Worm (Caenorhabditis elegans) whole organism, L2 larva: Measurements from ENCODE around the gene C04A11.5.

Source experiments
- C34F6.9 ChIP-seq: fragments of 150-350 bp; optimal IDR thresholded peaks from 2 replicates; lab custom pipeline; 2014; ENCODE audit warnings: missing biosample characterization, missing genetic modification characterization
- F13H6.1 ChIP-seq: sonication (generic microtip); optimal IDR thresholded peaks from 2 replicates; lab custom pipeline; 2016; ENCODE audit warnings: missing genetic modification characterization, missing compliant biosample characterization
- R02D3.7 ChIP-seq: fragments of 150-350 bp; optimal IDR thresholded peaks from 2 replicates; lab custom pipeline; 2014; ENCODE audit warnings: missing biosample characterization, missing genetic modification characterization
- Y55F3AM.14 ChIP-seq: fragments of 200-800 bp; sonication (Bioruptor generic); optimal IDR thresholded peaks from 2 replicates; lab custom pipeline; 2018; ENCODE audit warnings: mild to moderate bottlenecking, missing genetic modification characterization, missing compliant biosample characterization
- ZK546.5 ChIP-seq: sonication (generic microtip); optimal IDR thresholded peaks from 2 replicates; lab custom pipeline; 2017; ENCODE audit warnings: missing biosample characterization, missing genetic modification characterization
- alr-1 ChIP-seq: fragments of 150-350 bp; optimal IDR thresholded peaks from 2 replicates; lab custom pipeline; 2014; ENCODE audit warnings: missing biosample characterization, missing genetic modification characterization
- aly-2 ChIP-seq: fragments of 150-350 bp; optimal IDR thresholded peaks from 2 replicates; lab custom pipeline; 2014; ENCODE audit warnings: missing biosample characterization, missing genetic modification characterization
- blmp-1 ChIP-seq: sonication (generic microtip); optimal IDR thresholded peaks from 2 replicates; lab custom pipeline; 2017; ENCODE audit warnings: missing genetic modification characterization, mild to moderate bottlenecking, missing compliant biosample characterization, antibody characterized with exemption, moderate library complexity; ENCODE audit not compliant: insufficient read depth
- ceh-16 ChIP-seq: fragments of 150-350 bp; optimal IDR thresholded peaks from 2 replicates; lab custom pipeline; 2014; ENCODE audit warnings: missing biosample characterization, missing genetic modification characterization
- crh-2 ChIP-seq: sonication (generic microtip); optimal IDR thresholded peaks from 2 replicates; lab custom pipeline; 2017; ENCODE audit warnings: missing biosample characterization, missing genetic modification characterization
- dmd-4 ChIP-seq: sonication (generic microtip); optimal IDR thresholded peaks from 2 replicates; lab custom pipeline; 2017; ENCODE audit warnings: missing biosample characterization, missing genetic modification characterization
- egl-27 ChIP-seq: sonication (generic microtip); optimal IDR thresholded peaks from 3 replicates; lab custom pipeline; 2017; ENCODE audit warnings: missing biosample characterization, missing genetic modification reagents, missing genetic modification characterization
- elt-3 ChIP-seq: sonication (generic microtip); optimal IDR thresholded peaks from 2 replicates; lab custom pipeline; 2017; ENCODE audit warnings: missing biosample characterization, missing genetic modification characterization
- fos-1 ChIP-seq: fragments of 150-350 bp; optimal IDR thresholded peaks from 2 replicates; lab custom pipeline; 2014; ENCODE audit warnings: missing biosample characterization, missing genetic modification characterization
- lin-11 ChIP-seq: fragments of 150-350 bp; sonication (generic microtip); optimal IDR thresholded peaks from 2 replicates; lab custom pipeline; 2014; ENCODE audit warnings: missing biosample characterization, missing genetic modification characterization, inconsistent platforms, mixed read lengths
- lin-39 ChIP-seq: fragments of 150-350 bp; optimal IDR thresholded peaks from 2 replicates; lab custom pipeline; 2014; ENCODE audit warnings: missing biosample characterization, missing genetic modification reagents, missing genetic modification characterization
- lsy-2 ChIP-seq, 2 experiments: fragments of 150-350 bp in 1 of 2; sonication (generic microtip) in 1 of 2; optimal IDR thresholded peaks; 2 replicates each; lab custom pipeline; 2014 to 2017; ENCODE audit warnings: missing biosample characterization in 2 of 2, missing genetic modification characterization in 2 of 2
- mdl-1 ChIP-seq, 2 experiments: fragments of 150-350 bp in 1 of 2; sonication (generic microtip) in 1 of 2; optimal IDR thresholded peaks; 2 replicates each; lab custom pipeline; 2017; ENCODE audit warnings: missing biosample characterization in 2 of 2, missing genetic modification characterization in 2 of 2
- nhr-10 ChIP-seq: sonication (generic microtip); optimal IDR thresholded peaks from 2 replicates; lab custom pipeline; 2017; ENCODE audit warnings: missing biosample characterization, missing genetic modification characterization
- nhr-11 ChIP-seq: fragments of 150-350 bp; optimal IDR thresholded peaks from 2 replicates; lab custom pipeline; 2014; ENCODE audit warnings: missing biosample characterization, missing genetic modification characterization
- nhr-12 ChIP-seq: fragments of 150-350 bp; optimal IDR thresholded peaks from 2 replicates; lab custom pipeline; 2014; ENCODE audit warnings: missing biosample characterization, missing genetic modification characterization
- nhr-129 ChIP-seq: fragments of 150-350 bp; optimal IDR thresholded peaks from 2 replicates; lab custom pipeline; 2014; ENCODE audit warnings: missing biosample characterization, missing genetic modification characterization
- nhr-21 ChIP-seq: fragments of 150-350 bp; optimal IDR thresholded peaks from 2 replicates; lab custom pipeline; 2014; ENCODE audit warnings: missing biosample characterization, missing genetic modification characterization
- nhr-23 ChIP-seq: fragments of 150-350 bp; optimal IDR thresholded peaks from 2 replicates; lab custom pipeline; 2014; ENCODE audit warnings: missing biosample characterization, missing genetic modification reagents, missing genetic modification characterization
- nhr-237 ChIP-seq: fragments of 150-350 bp; optimal IDR thresholded peaks from 2 replicates; lab custom pipeline; 2014; ENCODE audit warnings: missing biosample characterization, missing genetic modification characterization
- nhr-25 ChIP-seq: fragments of 150-350 bp; sonication (generic microtip); optimal IDR thresholded peaks from 3 replicates; lab custom pipeline; 2014; ENCODE audit warnings: missing biosample characterization, missing genetic modification characterization
- peb-1 ChIP-seq: fragments of 150-350 bp; optimal IDR thresholded peaks from 2 replicates; lab custom pipeline; 2014; ENCODE audit warnings: missing biosample characterization, missing genetic modification characterization
- sem-4 ChIP-seq: fragments of 150-350 bp; optimal IDR thresholded peaks from 2 replicates; lab custom pipeline; 2014; ENCODE audit warnings: missing biosample characterization, missing genetic modification reagents, missing genetic modification characterization
- skn-1 ChIP-seq: sonication (generic microtip); optimal IDR thresholded peaks from 2 replicates; lab custom pipeline; 2017; ENCODE audit warnings: missing biosample characterization, missing genetic modification characterization
- sma-3 ChIP-seq: sonication (generic microtip); optimal IDR thresholded peaks from 2 replicates; lab custom pipeline; 2016; ENCODE audit warnings: missing genetic modification reagents, missing genetic modification characterization, missing compliant biosample characterization
- sma-9 ChIP-seq, 2 experiments: fragments of 150-350 bp in 1 of 2; sonication (generic microtip) in 1 of 2; optimal IDR thresholded peaks; 2 replicates each; lab custom pipeline; 2014 to 2016; ENCODE audit warnings: missing genetic modification characterization in 2 of 2, mild to moderate bottlenecking in 1 of 2, missing biosample characterization in 1 of 2, missing compliant biosample characterization in 1 of 2, missing genetic modification reagents in 1 of 2, moderate library complexity in 1 of 2
- snpc-4 ChIP-seq: fragments of 150-350 bp; optimal IDR thresholded peaks from 2 replicates; lab custom pipeline; 2014; ENCODE audit warnings: missing biosample characterization, missing genetic modification characterization
- unc-39 ChIP-seq: fragments of 150-350 bp; optimal IDR thresholded peaks from 2 replicates; lab custom pipeline; 2014; ENCODE audit warnings: missing biosample characterization, missing genetic modification characterization
- unc-55 ChIP-seq: fragments of 150-350 bp; sonication (generic microtip); optimal IDR thresholded peaks from 3 replicates; lab custom pipeline; 2014; ENCODE audit warnings: missing biosample characterization, missing genetic modification reagents, missing genetic modification characterization
- zag-1 ChIP-seq: fragments of 150-350 bp; optimal IDR thresholded peaks from 2 replicates; lab custom pipeline; 2014; ENCODE audit warnings: missing biosample characterization, missing genetic modification characterization
- ztf-4 ChIP-seq: fragments of 150-350 bp; optimal IDR thresholded peaks from 2 replicates; lab custom pipeline; 2014; ENCODE audit warnings: missing biosample characterization, missing genetic modification characterization

Gene C04A11.5

DNA sequence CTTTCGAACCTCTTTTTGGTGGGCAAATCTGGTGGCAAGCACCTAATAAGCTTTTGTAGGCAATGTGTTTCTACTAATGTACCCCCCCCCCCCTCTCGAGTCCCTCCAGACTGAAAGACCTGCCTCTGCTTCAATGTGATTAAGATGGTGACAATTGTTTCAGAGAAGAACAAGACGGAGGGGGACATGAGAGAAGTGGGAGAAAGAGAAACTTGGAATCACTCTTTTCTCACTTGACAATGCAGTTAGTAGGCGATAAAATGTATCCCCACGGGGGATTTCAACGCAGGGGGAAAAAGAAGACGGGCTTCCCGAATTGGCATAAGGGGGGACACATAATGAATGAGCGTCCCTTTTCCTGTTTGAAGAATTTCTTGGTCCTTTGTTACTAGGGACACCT is 32.1 kb upstream of the C04A11.5 start:
- TF ChIP-seq fos-1 (tag; lab: Kevin White, UChicago) (no peak), egl-27 (tag; lab: Kevin White, UChicago) (no peak), nhr-23 (no peak), ceh-16 (tag; lab: Kevin White, UChicago) (no peak), lin-11 (tag; lab: Kevin White, UChicago) (no peak), lsy-2 (tag; optimal IDR thresholded peaks at IDR 0.05; lab: Kevin White, UChicago) (no peak), sma-3 (GFP tag; lab: Kevin White, UChicago) (no peak), skn-1 (no peak), nhr-21 (no peak), ZK546.5 (no peak), crh-2 (tag; lab: Kevin White, UChicago) (no peak), sma-9 (GFP tag; optimal IDR thresholded peaks at IDR 0.05; lab: Kevin White, UChicago) (no peak), sma-9 (tag; optimal IDR thresholded peaks at IDR 0.05; lab: Kevin White, UChicago) (no peak), elt-3 (tag; lab: Kevin White, UChicago) (no peak), peb-1 (no peak), snpc-4 (tag; lab: Kevin White, UChicago) (no peak), lin-39 (tag; lab: Kevin White, UChicago) (no peak), nhr-237 (tag; lab: Kevin White, UChicago) (no peak), mdl-1 (tag; optimal IDR thresholded peaks at IDR 0.05; lab: Kevin White, UChicago) (no peak), ztf-4 (no peak)

- TF ChIP-seq egl-27 (tag; lab: Kevin White, UChicago) = no peak
- no peak for TF ChIP-seq ZK546.5
- TF ChIP-seq snpc-4 (tag; lab: Kevin White, UChicago) = peak; percentile 58
Observed at ce11 chrX:13633032-13633431, 31.4 kb upstream of the C04A11.5 start.

ce11 chrX:13633876-13634479 is 30.4 kb upstream of the C04A11.5 start:
- TF ChIP-seq nhr-23 = no peak
- TF ChIP-seq F13H6.1 = peak; percentile 7
- no peak for TF ChIP-seq ztf-4
- no peak for TF ChIP-seq elt-3 (tag; lab: Kevin White, UChicago)
- no peak for TF ChIP-seq fos-1 (tag; lab: Kevin White, UChicago)
- no peak for TF ChIP-seq crh-2 (tag; lab: Kevin White, UChicago)
- no peak for TF ChIP-seq skn-1
- TF ChIP-seq nhr-10 (tag; lab: Kevin White, UChicago) = no peak
- TF ChIP-seq sma-9 (GFP tag; optimal IDR thresholded peaks at IDR 0.05; lab: Kevin White, UChicago) = peak; percentile 40
- TF ChIP-seq sma-9 (tag; optimal IDR thresholded peaks at IDR 0.05; lab: Kevin White, UChicago) = no peak
- TF ChIP-seq ZK546.5 = no peak
- TF ChIP-seq zag-1 = no peak
- peak; percentile 22 for TF ChIP-seq C34F6.9 (tag; lab: Kevin White, UChicago)

DNA sequence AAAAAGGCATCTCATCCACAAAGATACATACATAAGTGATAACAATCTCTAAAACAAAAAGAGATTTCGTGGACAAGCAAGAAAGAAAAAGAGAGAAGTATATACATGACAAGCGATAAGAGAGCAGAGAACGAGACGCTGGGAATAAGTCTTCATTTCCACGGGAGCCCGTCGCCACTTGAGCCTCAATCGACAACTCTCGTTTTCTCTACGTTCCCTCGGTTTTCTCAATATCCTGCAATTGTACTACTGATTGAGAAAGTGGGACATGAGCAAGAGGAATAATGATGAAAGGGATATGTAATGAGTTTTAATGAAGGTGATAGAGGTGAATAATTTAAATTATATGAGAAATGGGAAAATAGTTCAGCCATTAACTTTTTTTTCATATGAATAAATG is 26.9 kb upstream of the C04A11.5 start:
- TF ChIP-seq unc-55 (GFP tag; lab: Kevin White, UChicago) = no peak
- TF ChIP-seq F13H6.1 = peak; percentile 24
- TF ChIP-seq sma-9 (GFP tag; optimal IDR thresholded peaks at IDR 0.05; lab: Kevin White, UChicago) = peak; percentile 21
- TF ChIP-seq sma-9 (tag; optimal IDR thresholded peaks at IDR 0.05; lab: Kevin White, UChicago) = no peak

ce11 chrX:13638351-13638958 is 25.9 kb upstream of the C04A11.5 start:
- TF ChIP-seq nhr-129 (tag; lab: Kevin White, UChicago) = peak; percentile 53
- peak; percentile 69 for TF ChIP-seq F13H6.1
- peak; percentile 31 for TF ChIP-seq sma-9 (GFP tag; optimal IDR thresholded peaks at IDR 0.05; lab: Kevin White, UChicago)
- TF ChIP-seq sma-9 (tag; optimal IDR thresholded peaks at IDR 0.05; lab: Kevin White, UChicago) = no peak
- TF ChIP-seq nhr-11 = no peak
- peak; percentile 17 for TF ChIP-seq C34F6.9 (tag; lab: Kevin White, UChicago)
- TF ChIP-seq mdl-1 (tag; optimal IDR thresholded peaks at IDR 0.05; lab: Kevin White, UChicago) = no peak
- TF ChIP-seq sem-4 (tag; lab: Kevin White, UChicago) = peak; percentile 11
- TF ChIP-seq lin-39 (tag; lab: Kevin White, UChicago) = peak; percentile 9

- TF ChIP-seq Y55F3AM.14 (GFP tag; lab: Kevin White, UChicago) (no peak), sma-9 (GFP tag; optimal IDR thresholded peaks at IDR 0.05; lab: Kevin White, UChicago) (no peak), sma-9 (tag; optimal IDR thresholded peaks at IDR 0.05; lab: Kevin White, UChicago) (no peak), nhr-11 (no peak), unc-39 (tag; lab: Kevin White, UChicago) (no peak), blmp-1 (no peak), R02D3.7 (tag; lab: Kevin White, UChicago) (no peak), fos-1 (tag; lab: Kevin White, UChicago) (no peak), ZK546.5 (no peak), snpc-4 (tag; lab: Kevin White, UChicago) (no peak), dmd-4 (tag; lab: Kevin White, UChicago) (no peak), aly-2 (tag; lab: Kevin White, UChicago) (no peak), nhr-25 (tag; lab: Kevin White, UChicago) (no peak), mdl-1 (tag; optimal IDR thresholded peaks at IDR 0.05; lab: Kevin White, UChicago) (no peak), nhr-21 (no peak), nhr-12 (tag; lab: Kevin White, UChicago) (no peak), egl-27 (tag; lab: Kevin White, UChicago) (no peak), alr-1 (tag; lab: Kevin White, UChicago) (no peak)
Observed at ce11 chrX:13639577-13639976, 24.8 kb upstream of the C04A11.5 start, which contains the start of gene twk-20. twk-20 (plus strand) TSS chrX:13639877.
